Fruit fly (Drosophila melanogaster): ENCODE results near the gene COX6CL.

Gene COX6CL

DNA sequence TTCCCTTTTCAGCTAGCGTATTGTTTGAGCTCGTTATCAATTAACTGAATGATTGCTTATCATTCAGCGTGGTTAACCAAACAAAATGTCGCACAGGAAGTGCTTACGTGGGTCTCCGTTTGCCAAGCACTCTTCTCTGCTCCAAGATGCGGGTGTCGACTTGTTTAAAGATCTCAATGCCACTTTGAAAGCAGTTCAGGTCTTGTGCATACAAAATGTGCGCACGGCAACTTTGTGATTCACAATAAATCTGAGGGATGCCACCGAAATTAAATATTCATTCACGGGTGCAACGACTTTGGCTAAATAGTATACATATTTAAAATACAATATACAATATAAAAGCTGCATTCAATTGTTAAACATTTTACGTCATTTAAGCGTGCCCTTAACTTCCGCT, 46.0 kb downstream of the COX6CL start:
- TF ChIP-seq fd85E (GFP tag; optimal IDR thresholded peaks at IDR 0.05): no peak
- TF ChIP-seq Gug (GFP tag; IDR thresholded peaks at IDR 0.05): no peak
- TF ChIP-seq Eip78C (GFP tag): peak; percentile 34
- no peak for TF ChIP-seq CG8319 (GFP tag; optimal IDR thresholded peaks at IDR 0.05)
- TF ChIP-seq spab (GFP tag; optimal IDR thresholded peaks at IDR 0.05): no peak
- no peak for TF ChIP-seq CG6854 (GFP tag; optimal IDR thresholded peaks at IDR 0.05)
- TF ChIP-seq esn (GFP tag; optimal IDR thresholded peaks at IDR 0.05): no peak

DNA sequence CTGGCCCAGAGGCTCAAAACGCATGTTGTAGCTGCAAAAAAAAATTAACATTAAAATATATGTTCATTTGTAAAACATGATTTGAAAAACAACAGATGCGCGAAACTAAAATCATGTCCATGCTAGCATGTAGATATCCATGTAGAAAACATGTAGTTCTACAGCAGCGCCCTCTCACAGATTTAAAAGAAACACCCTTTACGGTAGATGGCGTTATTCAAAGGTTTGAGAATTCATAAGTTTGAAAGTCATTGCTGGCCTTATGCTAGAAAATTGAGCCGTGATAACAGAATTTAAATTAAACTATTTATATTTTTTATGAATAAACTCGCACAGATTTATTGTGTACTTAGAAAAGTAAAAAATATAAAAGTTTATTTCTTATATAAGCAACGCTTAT, 47.1 kb downstream of the COX6CL start:
- TF ChIP-seq CG32006 (GFP tag; optimal IDR thresholded peaks at IDR 0.05) (no peak), Sox15 (GFP tag; optimal IDR thresholded peaks at IDR 0.05) (no peak), cyc (GFP tag; optimal IDR thresholded peaks at IDR 0.05) (peak; percentile 35), CG8319 (GFP tag; optimal IDR thresholded peaks at IDR 0.05) (no peak), CG8119 (GFP tag; IDR thresholded peaks at IDR 0.05) (no peak), Eip78C (GFP tag) (peak; percentile 23), CG31627 (GFP tag; optimal IDR thresholded peaks at IDR 0.05) (peak; percentile 27), CG10669 (GFP tag; optimal IDR thresholded peaks at IDR 0.05) (no peak), CG7368 (GFP tag; optimal IDR thresholded peaks at IDR 0.05) (no peak), Hr39 (GFP tag; optimal IDR thresholded peaks at IDR 0.05) (peak; percentile 23), CG11902 (GFP tag; optimal IDR thresholded peaks at IDR 0.05) (no peak)
